Worm (Caenorhabditis elegans) whole organism, young adult: Measurements from ENCODE around the gene twk-49.

ENCODE experiments used
- B0336.3 ChIP-seq: fragments of 200-800 bp; sonication (Bioruptor generic); IDR thresholded peaks from 2 replicates; pipeline ENCODE4 v1.3.6; 2022; ENCODE audit warnings: missing genetic modification characterization, missing compliant biosample characterization
- F49E8.2 ChIP-seq: sonication (generic microtip); optimal IDR thresholded peaks from 3 replicates; lab custom pipeline; 2017; ENCODE audit warnings: missing genetic modification characterization, mild to moderate bottlenecking, missing compliant biosample characterization, antibody characterized with exemption, moderate library complexity; ENCODE audit not compliant: insufficient read depth
- ama-1 ChIP-seq, 3 experiments: fragments of 150-350 bp in 1 of 3; sonication (generic microtip) in 2 of 3; optimal IDR thresholded peaks; 2 replicates each; lab custom pipeline; 2014 to 2018; ENCODE audit warnings: missing biosample characterization in 2 of 3, missing genetic modification characterization in 2 of 3, missing genetic modification reagents in 2 of 3
- ceh-91 ChIP-seq: fragments of 200-800 bp; sonication (Bioruptor generic); IDR thresholded peaks from 2 replicates; pipeline ENCODE4 v1.3.6; 2022; ENCODE audit warnings: missing genetic modification reagents, missing genetic modification characterization, missing compliant biosample characterization
- egl-44 ChIP-seq: fragments of 200-800 bp; sonication (Bioruptor generic); IDR thresholded peaks from 2 replicates; pipeline ENCODE4 v1.3.6; 2022; ENCODE audit warnings: missing genetic modification reagents, missing genetic modification characterization, missing compliant biosample characterization
- nfya-1 ChIP-seq: sonication (generic microtip); optimal IDR thresholded peaks from 2 replicates; lab custom pipeline; 2017; ENCODE audit warnings: antibody characterized with exemption, missing compliant biosample characterization, missing genetic modification characterization, borderline replicate concordance; ENCODE audit not compliant: insufficient read depth
- nhr-80 ChIP-seq: sonication (generic microtip); optimal IDR thresholded peaks from 2 replicates; lab custom pipeline; 2016; ENCODE audit warnings: missing genetic modification characterization, missing compliant biosample characterization
- pha-4 ChIP-seq: fragments of 150-350 bp; sonication (generic microtip); optimal IDR thresholded peaks from 2 replicates; lab custom pipeline; 2014; ENCODE audit warnings: missing biosample characterization, missing genetic modification reagents, missing genetic modification characterization
- snpc-1.3 ChIP-seq: sonication (generic microtip); optimal IDR thresholded peaks from 2 replicates; lab custom pipeline; 2017; ENCODE audit warnings: missing genetic modification characterization, mild to moderate bottlenecking, missing compliant biosample characterization, antibody characterized with exemption, moderate library complexity, missing genotype, missing genetic modification reagents; ENCODE audit not compliant: insufficient read depth
- unc-62 ChIP-seq: fragments of 150-350 bp; optimal IDR thresholded peaks from 2 replicates; lab custom pipeline; 2014; ENCODE audit warnings: missing biosample characterization, missing genetic modification reagents, missing genetic modification characterization
- ztf-25 ChIP-seq: fragments of 200-800 bp; sonication (Bioruptor generic); IDR thresholded peaks from 2 replicates; pipeline ENCODE4 v1.3.6; 2022; ENCODE audit warnings: missing genetic modification reagents, missing genetic modification characterization, missing compliant biosample characterization

DNA sequence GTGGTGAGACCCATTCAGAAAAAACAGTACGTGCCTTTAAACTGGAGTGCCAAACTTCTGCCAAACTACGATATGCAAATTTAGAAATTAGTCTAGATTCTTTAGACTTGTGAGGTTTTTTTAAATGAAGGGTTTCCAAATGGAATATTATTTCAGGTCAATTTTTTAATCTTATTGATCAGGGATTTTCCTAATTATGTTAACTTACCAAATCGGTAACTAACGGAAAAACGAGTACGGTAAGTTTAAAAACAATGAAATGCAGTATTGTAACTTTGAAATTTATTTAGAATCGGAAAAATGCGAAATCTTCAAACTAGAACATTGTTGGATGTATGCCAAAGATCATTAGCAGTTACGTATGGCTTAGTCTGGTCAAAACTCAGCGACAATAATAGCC, 17.3 kb upstream of the twk-49 start, which contains the start of gene C56E6.7:
- TF ChIP-seq nfya-1 (tag; lab: Kevin White, UChicago) (no peak), ceh-91 (GFP tag; lab: Robert Waterston, UW) (no peak), F49E8.2 (tag; lab: Kevin White, UChicago) (no peak), egl-44 (no peak), B0336.3 (GFP tag; lab: Robert Waterston, UW) (no peak), nhr-80 (no peak), snpc-1.3 (no peak), ztf-25 (GFP tag; lab: Robert Waterston, UW) (no peak), unc-62 (GFP tag; lab: Kevin White, UChicago) (no peak), ama-1 (optimal IDR thresholded peaks at IDR 0.05; lab: Kevin White, UChicago) (no peak), ama-1 (GFP tag; optimal IDR thresholded peaks at IDR 0.05; lab: Kevin White, UChicago) (no peak), pha-4 (tag; lab: Kevin White, UChicago) (no peak)
